Fruit fly (Drosophila melanogaster) whole organism, embryonic: Measurements from ENCODE around the gene CG7903.

Source experiments
- Asciz ChIP-seq: fragments of 200-800 bp; sonication (Bioruptor generic); optimal IDR thresholded peaks from 2 replicates; lab custom pipeline; 2017; ENCODE audit warnings: missing biosample characterization, mild to moderate bottlenecking, missing genetic modification characterization, missing genetic modification reagents
- B-H2 ChIP-seq: fragments of 200-800 bp; sonication (Bioruptor generic); optimal IDR thresholded peaks from 2 replicates; lab custom pipeline; 2018; ENCODE audit warnings: missing biosample characterization, mild to moderate bottlenecking, missing genetic modification characterization
- BEAF-32 ChIP-seq: fragments of 200-800 bp; sonication (Bioruptor generic); optimal IDR thresholded peaks from 3 replicates; lab custom pipeline; 2017; ENCODE audit warnings: missing biosample characterization, missing genetic modification characterization, mild to moderate bottlenecking, moderate library complexity, missing genetic modification reagents
- CG10321 ChIP-seq: fragments of 200-800 bp; sonication (Bioruptor generic); IDR thresholded peaks from 2 replicates; pipeline ENCODE4 v1.3.6; 2022; ENCODE audit warnings: missing biosample characterization, missing genetic modification characterization
- CG10366 ChIP-seq: fragments of 200-800 bp; sonication (Bioruptor generic); IDR thresholded peaks from 2 replicates; pipeline ENCODE4 v1.3.6; 2022; ENCODE audit warnings: missing biosample characterization, missing genetic modification characterization
- CG10431 ChIP-seq: fragments of 200-800 bp; sonication (Bioruptor generic); optimal IDR thresholded peaks from 3 replicates; lab custom pipeline; 2018; ENCODE audit warnings: missing biosample characterization, mild to moderate bottlenecking, missing genetic modification characterization
- CG12155 ChIP-seq: fragments of 200-800 bp; sonication (Bioruptor generic); optimal IDR thresholded peaks from 3 replicates; lab custom pipeline; 2016; ENCODE audit warnings: missing biosample characterization, missing genetic modification characterization
- CG12769 ChIP-seq: fragments of 200-800 bp; sonication (Bioruptor generic); optimal IDR thresholded peaks from 2 replicates; lab custom pipeline; 2019; ENCODE audit warnings: missing biosample characterization, mild to moderate bottlenecking, missing genetic modification characterization, moderate library complexity
- CG14710 ChIP-seq: fragments of 200-800 bp; sonication (Bioruptor generic); optimal IDR thresholded peaks from 3 replicates; lab custom pipeline; 2019; ENCODE audit warnings: missing biosample characterization, mild to moderate bottlenecking, missing genetic modification characterization, moderate library complexity
- CG15011 ChIP-seq: fragments of 200-800 bp; sonication (Bioruptor generic); optimal IDR thresholded peaks from 3 replicates; lab custom pipeline; 2018; ENCODE audit warnings: missing biosample characterization, mild to moderate bottlenecking, missing genetic modification characterization
- CG15479 ChIP-seq: fragments of 200-800 bp; sonication (Bioruptor generic); optimal IDR thresholded peaks from 3 replicates; lab custom pipeline; 2019; ENCODE audit warnings: missing biosample characterization, mild to moderate bottlenecking, missing genetic modification characterization, moderate library complexity
- CG1602 ChIP-seq: fragments of 200-800 bp; sonication (Bioruptor generic); optimal IDR thresholded peaks from 3 replicates; lab custom pipeline; 2016; ENCODE audit warnings: missing biosample characterization, missing genetic modification characterization
- CG2202 ChIP-seq: fragments of 200-800 bp; sonication (Bioruptor generic); optimal IDR thresholded peaks from 2 replicates; lab custom pipeline; 2018; ENCODE audit warnings: missing biosample characterization, mild to moderate bottlenecking, missing genetic modification characterization
- CG6689 ChIP-seq: fragments of 200-800 bp; sonication (Bioruptor generic); IDR thresholded peaks from 2 replicates; pipeline ENCODE4 v1.3.6; 2022; ENCODE audit warnings: missing biosample characterization, missing genetic modification characterization
- CG6813 ChIP-seq: fragments of 200-800 bp; sonication (Bioruptor generic); optimal IDR thresholded peaks from 2 replicates; lab custom pipeline; 2017; ENCODE audit warnings: missing biosample characterization, missing genetic modification characterization, mild to moderate bottlenecking, moderate library complexity, missing genetic modification reagents
- CG7556 ChIP-seq: fragments of 200-800 bp; sonication (Bioruptor generic); optimal IDR thresholded peaks from 2 replicates; lab custom pipeline; 2017; ENCODE audit warnings: missing biosample characterization, mild to moderate bottlenecking, missing genetic modification characterization
- CG7928 ChIP-seq: fragments of 200-800 bp; sonication (Bioruptor generic); optimal IDR thresholded peaks from 2 replicates; lab custom pipeline; 2017; ENCODE audit warnings: missing biosample characterization, mild to moderate bottlenecking, missing genetic modification characterization
- CG8388 ChIP-seq: fragments of 200-800 bp; sonication (Bioruptor generic); optimal IDR thresholded peaks from 2 replicates; lab custom pipeline; 2019; ENCODE audit warnings: missing biosample characterization, mild to moderate bottlenecking, missing genetic modification characterization, moderate library complexity
- D19B ChIP-seq: fragments of 200-800 bp; sonication (Bioruptor generic); optimal IDR thresholded peaks from 2 replicates; lab custom pipeline; 2017; ENCODE audit warnings: missing biosample characterization, mild to moderate bottlenecking, missing genetic modification characterization
- Dp ChIP-seq: fragments of 200-800 bp; sonication (Bioruptor generic); optimal IDR thresholded peaks from 2 replicates; lab custom pipeline; 2018; ENCODE audit warnings: missing biosample characterization, mild to moderate bottlenecking, missing genetic modification characterization, moderate library complexity
- Eip74EF ChIP-seq, 2 experiments: fragments of 200-800 bp in 1 of 2; fragments of >200 bp in 1 of 2; sonication (Bioruptor generic) in 1 of 2; optimal IDR thresholded peaks; 2 replicates each; lab custom pipeline; 2017 to 2019; ENCODE audit warnings: missing biosample characterization in 2 of 2, missing genetic modification characterization in 2 of 2, mild to moderate bottlenecking in 1 of 2, moderate library complexity in 1 of 2
- HLH3B ChIP-seq: fragments of 200-800 bp; sonication (Bioruptor generic); IDR thresholded peaks from 2 replicates; pipeline ENCODE4 v1.3.6; 2022; ENCODE audit warnings: missing biosample characterization, missing genetic modification characterization
- HmgZ ChIP-seq: fragments of 200-800 bp; sonication (Bioruptor generic); optimal IDR thresholded peaks from 2 replicates; lab custom pipeline; 2018; ENCODE audit warnings: missing biosample characterization, mild to moderate bottlenecking, missing genetic modification characterization
- Hmx ChIP-seq: fragments of 200-800 bp; sonication (Bioruptor generic); optimal IDR thresholded peaks from 2 replicates; lab custom pipeline; 2016; ENCODE audit warnings: missing biosample characterization, missing genetic modification characterization
- Kr ChIP-seq: fragments of 200-800 bp; sonication (Bioruptor generic); optimal IDR thresholded peaks from 2 replicates; lab custom pipeline; 2017; ENCODE audit warnings: missing biosample characterization, mild to moderate bottlenecking, missing genetic modification characterization
- MESR4 ChIP-seq: fragments of 200-800 bp; sonication (Bioruptor generic); optimal IDR thresholded peaks from 2 replicates; lab custom pipeline; 2018; ENCODE audit warnings: missing biosample characterization, mild to moderate bottlenecking, missing genetic modification characterization, moderate library complexity
- Mes4 ChIP-seq: fragments of 200-800 bp; sonication (Bioruptor generic); optimal IDR thresholded peaks from 2 replicates; lab custom pipeline; 2016; ENCODE audit warnings: missing biosample characterization, missing genetic modification characterization
- Myb ChIP-seq: fragments of 200-800 bp; sonication (Bioruptor generic); optimal IDR thresholded peaks from 2 replicates; lab custom pipeline; 2016; ENCODE audit warnings: missing biosample characterization, missing genetic modification characterization
- Neu2 ChIP-seq: fragments of 200-800 bp; sonication (Bioruptor generic); optimal IDR thresholded peaks from 3 replicates; lab custom pipeline; 2016; ENCODE audit warnings: missing biosample characterization, missing genetic modification characterization, borderline replicate concordance
- PHDP ChIP-seq: fragments of 200-800 bp; sonication (Bioruptor generic); optimal IDR thresholded peaks from 3 replicates; lab custom pipeline; 2018; ENCODE audit warnings: missing biosample characterization, mild to moderate bottlenecking, missing genetic modification characterization, moderate library complexity
- Pdp1 ChIP-seq, 2 experiments: fragments of 200-800 bp; sonication (Bioruptor generic); optimal IDR thresholded peaks; 3 replicates each; lab custom pipeline; 2016; ENCODE audit warnings: missing biosample characterization in 2 of 2, missing genetic modification characterization in 2 of 2, mild to moderate bottlenecking in 1 of 2, moderate library complexity in 1 of 2
- Spps ChIP-seq: fragments of 200-800 bp; sonication (Bioruptor generic); optimal IDR thresholded peaks from 2 replicates; lab custom pipeline; 2018; ENCODE audit warnings: missing biosample characterization, mild to moderate bottlenecking, missing genetic modification characterization
- chinmo ChIP-seq: fragments of 200-800 bp; sonication (Bioruptor generic); IDR thresholded peaks from 4 replicates; pipeline ENCODE4 v1.3.6; 2022; ENCODE audit warnings: missing biosample characterization, missing genetic modification characterization; ENCODE audit not compliant: partially characterized antibody
- crc ChIP-seq: fragments of 200-800 bp; sonication (Bioruptor generic); optimal IDR thresholded peaks from 2 replicates; lab custom pipeline; 2016; ENCODE audit warnings: missing biosample characterization, missing genetic modification characterization
- cwo ChIP-seq: fragments of 200-800 bp; sonication (Bioruptor generic); optimal IDR thresholded peaks from 3 replicates; lab custom pipeline; 2017; ENCODE audit warnings: missing biosample characterization, missing genetic modification characterization, mild to moderate bottlenecking, moderate library complexity, missing genetic modification reagents
- dimm ChIP-seq: fragments of 200-800 bp; sonication (Bioruptor generic); IDR thresholded peaks from 2 replicates; pipeline ENCODE4 v1.3.6; 2022; ENCODE audit warnings: missing biosample characterization, missing genetic modification characterization
- dmrt99B ChIP-seq: fragments of 200-800 bp; sonication (Bioruptor generic); optimal IDR thresholded peaks from 2 replicates; lab custom pipeline; 2018; ENCODE audit warnings: missing biosample characterization, mild to moderate bottlenecking, missing genetic modification characterization, moderate library complexity
- dpn ChIP-seq, 2 experiments: fragments of 200-800 bp; sonication (Bioruptor generic); optimal IDR thresholded peaks; 3 replicates each; lab custom pipeline; 2016; ENCODE audit warnings: missing biosample characterization in 2 of 2, missing genetic modification characterization in 2 of 2
- fd3F ChIP-seq: fragments of 200-800 bp; sonication (Bioruptor generic); optimal IDR thresholded peaks from 2 replicates; lab custom pipeline; 2018; ENCODE audit warnings: missing biosample characterization, mild to moderate bottlenecking, missing genetic modification characterization, moderate library complexity
- ind ChIP-seq: fragments of 200-800 bp; sonication (Bioruptor generic); optimal IDR thresholded peaks from 3 replicates; lab custom pipeline; 2016; ENCODE audit warnings: missing biosample characterization, missing genetic modification characterization
- lbe ChIP-seq: fragments of 200-800 bp; sonication (Bioruptor generic); optimal IDR thresholded peaks from 2 replicates; lab custom pipeline; 2016; ENCODE audit warnings: missing biosample characterization, mild to moderate bottlenecking, missing genetic modification characterization
- odd ChIP-seq: fragments of 200-800 bp; sonication (Bioruptor generic); optimal IDR thresholded peaks from 2 replicates; lab custom pipeline; 2017; ENCODE audit warnings: missing biosample characterization, mild to moderate bottlenecking, missing genetic modification characterization
- seq ChIP-seq: fragments of 200-800 bp; sonication (Bioruptor generic); IDR thresholded peaks from 2 replicates; pipeline ENCODE4 v1.3.6; 2022; ENCODE audit warnings: missing biosample characterization, missing genetic modification characterization
- sima ChIP-seq: fragments of 200-800 bp; sonication (Bioruptor generic); optimal IDR thresholded peaks from 2 replicates; lab custom pipeline; 2016; ENCODE audit warnings: missing biosample characterization, missing genetic modification characterization
- tgo ChIP-seq: fragments of 200-800 bp; sonication (Bioruptor generic); IDR thresholded peaks from 3 replicates; pipeline ENCODE4 v1.3.6; 2022; ENCODE audit warnings: missing biosample characterization, missing genetic modification characterization
- trh ChIP-seq: fragments of 200-800 bp; sonication (Bioruptor generic); optimal IDR thresholded peaks from 2 replicates; lab custom pipeline; 2016; ENCODE audit warnings: missing biosample characterization, missing genetic modification characterization
- tx ChIP-seq: fragments of 200-800 bp; sonication (Bioruptor generic); optimal IDR thresholded peaks from 2 replicates; lab custom pipeline; 2016; ENCODE audit warnings: missing biosample characterization, missing genetic modification characterization
- z ChIP-seq: fragments of 200-800 bp; sonication (Bioruptor generic); IDR thresholded peaks from 3 replicates; pipeline ENCODE4 v1.3.6; 2022; ENCODE audit warnings: missing biosample characterization, missing genetic modification characterization
- zf30C ChIP-seq: fragments of 200-800 bp; sonication (Bioruptor generic); optimal IDR thresholded peaks from 3 replicates; lab custom pipeline; 2018; ENCODE audit warnings: missing biosample characterization, mild to moderate bottlenecking, missing genetic modification characterization

Gene CG7903

dm6 chr3R:30043139-30043744 lies 48.2 kb upstream of the CG7903 start, which contains the start of gene Sry-delta (continued):
- TF ChIP-seq Kr (GFP tag; lab: Kevin White, UChicago) (no peak), tgo (peak; percentile 75), zf30C (GFP tag; lab: Kevin White, UChicago) (no peak), BEAF-32 (GFP tag; lab: Kevin White, UChicago) (peak; percentile 89), trh (peak; percentile 75), CG8388 (GFP tag; lab: Kevin White, UChicago) (peak; percentile 56), CG7556 (GFP tag; lab: Kevin White, UChicago) (peak; percentile 53), Eip74EF (GFP tag; optimal IDR thresholded peaks at IDR 0.05; lab: Kevin White, UChicago) (no peak), Pdp1 (GFP tag; optimal IDR thresholded peaks at IDR 0.05; lab: Kevin White, UChicago) (peak; percentile 85 to 96), HmgZ (peak; percentile 90), sima (peak; percentile 85), lbe (GFP tag; lab: Kevin White, UChicago) (peak; percentile 68), CG6689 (GFP tag; lab: Robert Waterston, UW) (peak; percentile 87), CG12155 (GFP tag; lab: Kevin White, UChicago) (peak; percentile 81), odd (GFP tag; lab: Kevin White, UChicago) (no peak), CG1602 (GFP tag; lab: Kevin White, UChicago) (peak; percentile 74), Mes4 (peak; percentile 61), dmrt99B (tag; lab: Kevin White, UChicago) (no peak), fd3F (GFP tag; lab: Kevin White, UChicago) (peak; percentile 3), CG15479 (GFP tag; lab: Kevin White, UChicago) (no peak), CG10431 (GFP tag; lab: Kevin White, UChicago) (peak; percentile 11), crc (GFP tag; lab: Kevin White, UChicago) (peak; percentile 64), CG10321 (peak; percentile 8; the same call in 1 of the 2 replicates), HLH3B (GFP tag; lab: Robert Waterston, UW) (peak; percentile 63), CG15011 (GFP tag; lab: Kevin White, UChicago) (no peak), PHDP (peak; percentile 72), Spps (tag; lab: Kevin White, UChicago) (peak; percentile 3), Dp (peak; percentile 56), B-H2 (GFP tag; lab: Kevin White, UChicago) (peak; percentile 90), cwo (GFP tag; lab: Kevin White, UChicago) (no peak), CG2202 (peak; percentile 48), D19B (GFP tag; lab: Kevin White, UChicago) (no peak), CG14710 (tag; lab: Kevin White, UChicago) (peak; percentile 88), tx (GFP tag; lab: Kevin White, UChicago) (peak; percentile 83), Myb (GFP tag; lab: Kevin White, UChicago) (peak; percentile 70), MESR4 (peak; percentile 95), dpn (GFP tag; optimal IDR thresholded peaks at IDR 0.05; lab: Kevin White, UChicago) (peak; percentile 88 to 93), CG6813 (peak; percentile 26), Hmx (GFP tag; lab: Kevin White, UChicago) (no peak), chinmo (GFP tag; lab: Robert Waterston, UW) (0 out of 4 replicates have a peak, but pooled peaks have one; percentile 22), CG7928 (peak; percentile 100), Asciz (no peak), seq (GFP tag; lab: Robert Waterston, UW) (no peak; the same call in 1 of the 2 replicates), CG10366 (peak; percentile 70), ind (GFP tag; lab: Kevin White, UChicago) (peak; percentile 88), CG12769 (tag; lab: Kevin White, UChicago) (no peak), Neu2 (GFP tag; lab: Kevin White, UChicago) (peak; percentile 14), dimm (0 out of 2 replicates have a peak, but pooled peaks have one; percentile 3), z (GFP tag; lab: Robert Waterston, UW) (no peak)
